In the genomic region with DNA sequence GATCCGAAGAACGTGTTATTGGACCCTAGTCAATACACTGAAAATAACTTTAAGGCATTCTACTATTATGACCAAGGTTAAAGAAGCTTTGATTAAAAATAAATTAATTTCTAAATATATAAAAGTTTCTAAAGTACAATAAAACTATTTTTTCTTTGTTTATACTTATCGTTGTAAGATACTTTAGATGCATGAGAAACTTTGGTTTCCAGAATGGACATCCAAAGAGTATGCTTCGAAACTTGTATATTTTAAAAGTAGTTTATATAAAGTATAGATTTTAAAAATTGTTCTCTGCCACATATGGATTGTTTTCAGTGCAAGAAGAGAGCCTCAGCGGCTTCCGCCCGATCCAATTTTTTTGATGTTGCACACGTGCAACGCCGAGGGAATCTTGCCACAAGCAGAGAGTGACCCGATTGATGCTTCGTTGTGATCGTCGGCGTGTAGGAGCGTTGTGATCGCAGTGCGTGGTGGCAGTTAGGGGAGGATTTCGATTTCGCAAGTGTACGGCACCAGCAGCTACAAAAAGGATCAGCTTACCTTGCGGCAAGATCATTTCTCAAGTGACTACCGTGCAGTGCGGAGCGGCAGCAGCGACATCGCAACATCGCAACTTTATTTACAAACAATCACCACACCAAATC, we compare ENCODE assay signal across 1 fruit fly cellular context.
A peak's percentile ranks its signal among the peaks of the same experiment; 100 is the strongest.
TF ChIP-seq lines count a peak whose summit lies in the region.

No protein-coding gene starts in this region.

TF ChIP-seq in whole organism, embryonic, 481 proteins besides CTCF, POLR2A, EP300 and RAD21 (continued from another document and continues in another):
- TF ChIP-seq twi (tag; optimal IDR thresholded peaks at IDR 0.05; lab: Kevin White, UChicago) (peak; percentile 86), ewg (GFP tag; optimal IDR thresholded peaks at IDR 0.05; lab: Kevin White, UChicago) (peak; percentile 71), row (GFP tag; IDR thresholded peaks at IDR 0.05; lab: Robert Waterston, UW) (peak; percentile 79), Rfx (GFP tag; IDR thresholded peaks at IDR 0.05; lab: Robert Waterston, UW) (no peak), CG30403 (GFP tag; optimal IDR thresholded peaks at IDR 0.05; lab: Kevin White, UChicago) (peak; percentile 59), Six4 (GFP tag; optimal IDR thresholded peaks at IDR 0.05; lab: Kevin White, UChicago) (peak; percentile 72), CG2678 (tag; optimal IDR thresholded peaks at IDR 0.05; lab: Kevin White, UChicago) (peak; percentile 70), CG11695 (GFP tag; IDR thresholded peaks at IDR 0.05; lab: Robert Waterston, UW) (peak; percentile 71), Hr51 (GFP tag; optimal IDR thresholded peaks at IDR 0.05; lab: Kevin White, UChicago) (peak; percentile 13 to 71), CG4617 (GFP tag; optimal IDR thresholded peaks at IDR 0.05; lab: Kevin White, UChicago; ENCODE audit: borderline replicate concordance) (peak; percentile 18), sens (GFP tag; lab: Kevin White, UChicago) (peak; percentile 95), CG13894 (tag; optimal IDR thresholded peaks at IDR 0.05; lab: Kevin White, UChicago) (no peak), BEAF-32 (GFP tag; optimal IDR thresholded peaks at IDR 0.05; lab: Kevin White, UChicago) (no peak), zen (tag; optimal IDR thresholded peaks at IDR 0.05; lab: Kevin White, UChicago) (peak; percentile 96), CG12744 (GFP tag; optimal IDR thresholded peaks at IDR 0.05; lab: Kevin White, UChicago) (no peak), hth (optimal IDR thresholded peaks at IDR 0.05; lab: Kevin White, UChicago) (no peak), kni (GFP tag; optimal IDR thresholded peaks at IDR 0.05; lab: Kevin White, UChicago) (no peak), grn (GFP tag; optimal IDR thresholded peaks at IDR 0.05; lab: Kevin White, UChicago) (no peak), maf-S (GFP tag; optimal IDR thresholded peaks at IDR 0.05; lab: Kevin White, UChicago) (no peak), CG12942 (GFP tag; optimal IDR thresholded peaks at IDR 0.05; lab: Kevin White, UChicago) (peak; percentile 52), tio (GFP tag; optimal IDR thresholded peaks at IDR 0.05; lab: Kevin White, UChicago) (peak; percentile 83), CG9609 (GFP tag; optimal IDR thresholded peaks at IDR 0.05; lab: Kevin White, UChicago) (no peak), CG3163 (GFP tag; optimal IDR thresholded peaks at IDR 0.05; lab: Kevin White, UChicago) (no peak), ro (GFP tag; IDR thresholded peaks at IDR 0.05; lab: Robert Waterston, UW) (no peak; the same call in 1 of the 2 replicates), gsb (GFP tag; IDR thresholded peaks at IDR 0.05; lab: Robert Waterston, UW) (no peak), chn (GFP tag; optimal IDR thresholded peaks at IDR 0.05; lab: Kevin White, UChicago) (peak; percentile 28), CG10543 (GFP tag; optimal IDR thresholded peaks at IDR 0.05; lab: Kevin White, UChicago) (no peak), amos (GFP tag; IDR thresholded peaks at IDR 0.05; lab: Robert Waterston, UW; ENCODE audit: partially characterized antibody) (no peak), bcd (GFP tag; optimal IDR thresholded peaks at IDR 0.05; lab: Kevin White, UChicago) (peak; percentile 77), CG34422 (GFP tag; IDR thresholded peaks at IDR 0.05; lab: Robert Waterston, UW) (peak; percentile 33; the same call in 1 of the 3 replicates), vnd (GFP tag; IDR thresholded peaks at IDR 0.05; lab: Robert Waterston, UW; ENCODE audit: partially characterized antibody) (no peak), CG4730 (GFP tag; IDR thresholded peaks at IDR 0.05; lab: Robert Waterston, UW) (peak; percentile 42), dpn (GFP tag; optimal IDR thresholded peaks at IDR 0.05; lab: Kevin White, UChicago) (peak in 1 of 2 experiments; percentile 47), CG6689 (GFP tag; IDR thresholded peaks at IDR 0.05; lab: Robert Waterston, UW) (peak; percentile 84), zen2 (GFP tag; IDR thresholded peaks at IDR 0.05; lab: Robert Waterston, UW; ENCODE audit: partially characterized antibody) (no peak), Hr78 (GFP tag; optimal IDR thresholded peaks at IDR 0.05; lab: Kevin White, UChicago) (peak in 1 of 2 experiments; percentile 34), CG33557 (GFP tag; optimal IDR thresholded peaks at IDR 0.05; lab: Kevin White, UChicago) (peak; percentile 98), oc (tag; optimal IDR thresholded peaks at IDR 0.05; lab: Kevin White, UChicago) (peak; percentile 84), CG12659 (GFP tag; optimal IDR thresholded peaks at IDR 0.05; lab: Kevin White, UChicago) (peak; percentile 50), sim (GFP tag; IDR thresholded peaks at IDR 0.05; lab: Robert Waterston, UW) (peak; percentile 62; the same call in 1 of the 2 replicates), abd-A (tag; optimal IDR thresholded peaks at IDR 0.05; lab: Kevin White, UChicago) (no peak), tna (GFP tag; IDR thresholded peaks at IDR 0.05; lab: Robert Waterston, UW; ENCODE audit: partially characterized antibody) (no peak), CG10462 (GFP tag; optimal IDR thresholded peaks at IDR 0.05; lab: Kevin White, UChicago) (peak; percentile 87), scrt (GFP tag; optimal IDR thresholded peaks at IDR 0.05; lab: Kevin White, UChicago) (peak; percentile 11), D19B (GFP tag; optimal IDR thresholded peaks at IDR 0.05; lab: Kevin White, UChicago) (no peak), cwo (GFP tag; optimal IDR thresholded peaks at IDR 0.05; lab: Kevin White, UChicago) (no peak), CG10267 (tag; optimal IDR thresholded peaks at IDR 0.05; lab: Kevin White, UChicago) (peak; percentile 91), CG12155 (GFP tag; optimal IDR thresholded peaks at IDR 0.05; lab: Kevin White, UChicago) (peak; percentile 51), ttk (GFP tag; IDR thresholded peaks at IDR 0.05; lab: Robert Waterston, UW) (no peak), CG7839 (tag; optimal IDR thresholded peaks at IDR 0.05; lab: Kevin White, UChicago) (peak; percentile 87), slou (GFP tag; optimal IDR thresholded peaks at IDR 0.05; lab: Kevin White, UChicago) (peak; percentile 37), CG1832 (GFP tag; optimal IDR thresholded peaks at IDR 0.05; lab: Kevin White, UChicago) (no peak), grau (tag; optimal IDR thresholded peaks at IDR 0.05; lab: Kevin White, UChicago) (peak; percentile 88), trem (tag; optimal IDR thresholded peaks at IDR 0.05; lab: Kevin White, UChicago) (peak; percentile 95), CG11504 (tag; optimal IDR thresholded peaks at IDR 0.05; lab: Kevin White, UChicago) (peak; percentile 85), CG43689 (GFP tag; IDR thresholded peaks at IDR 0.05; lab: Robert Waterston, UW) (no peak), Chrac-16 (GFP tag; optimal IDR thresholded peaks at IDR 0.05; lab: Kevin White, UChicago) (peak; percentile 80), tll (GFP tag; optimal IDR thresholded peaks at IDR 0.05; lab: Kevin White, UChicago) (peak in 1 of 2 experiments; percentile 31), cato (GFP tag; optimal IDR thresholded peaks at IDR 0.05; lab: Kevin White, UChicago; ENCODE audit: borderline replicate concordance) (peak; percentile 60), br (optimal IDR thresholded peaks at IDR 0.05; lab: Kevin White, UChicago) (no peak), CG4328 (GFP tag; optimal IDR thresholded peaks at IDR 0.05; lab: Kevin White, UChicago) (no peak), Dfd (GFP tag; optimal IDR thresholded peaks at IDR 0.05; lab: Kevin White, UChicago) (no peak), psq (GFP tag; optimal IDR thresholded peaks at IDR 0.05; lab: Kevin White, UChicago) (peak; percentile 53), CG15601 (tag; optimal IDR thresholded peaks at IDR 0.05; lab: Kevin White, UChicago) (peak; percentile 89), Dref (GFP tag; IDR thresholded peaks at IDR 0.05; lab: Robert Waterston, UW) (no peak), CG17359 (tag; optimal IDR thresholded peaks at IDR 0.05; lab: Kevin White, UChicago) (peak; percentile 77), Drgx (GFP tag; IDR thresholded peaks at IDR 0.05; lab: Robert Waterston, UW) (peak; percentile 56; the same call in 1 of the 2 replicates), vvl (GFP tag; IDR thresholded peaks at IDR 0.05; lab: Robert Waterston, UW) (peak; percentile 70; the same call in 1 of the 2 replicates), insv (GFP tag; optimal IDR thresholded peaks at IDR 0.05; lab: Kevin White, UChicago) (peak in 1 of 2 experiments; percentile 2), pan (optimal IDR thresholded peaks at IDR 0.05; lab: Kevin White, UChicago) (no peak), pan (GFP tag; optimal IDR thresholded peaks at IDR 0.05 in 1 of 2, IDR thresholded peaks at IDR 0.05 in 1 of 2) (peak in 1 of 2 experiments; percentile 4), Xbp1 (GFP tag; optimal IDR thresholded peaks at IDR 0.05; lab: Kevin White, UChicago) (peak; percentile 74), org-1 (GFP tag; optimal IDR thresholded peaks at IDR 0.05; lab: Kevin White, UChicago) (peak; percentile 51), Hr3 (GFP tag; optimal IDR thresholded peaks at IDR 0.05; lab: Kevin White, UChicago) (peak; percentile 77), CG17912 (GFP tag; optimal IDR thresholded peaks at IDR 0.05; lab: Kevin White, UChicago) (no peak), CG9437 (GFP tag; optimal IDR thresholded peaks at IDR 0.05; lab: Kevin White, UChicago) (peak; percentile 71), NfI (GFP tag; optimal IDR thresholded peaks at IDR 0.05; lab: Kevin White, UChicago) (peak; percentile 54), wek (GFP tag; optimal IDR thresholded peaks at IDR 0.05; lab: Kevin White, UChicago) (no peak), Oli (tag; optimal IDR thresholded peaks at IDR 0.05; lab: Kevin White, UChicago) (peak; percentile 88), Pdp1 (GFP tag; optimal IDR thresholded peaks at IDR 0.05; lab: Kevin White, UChicago) (peak; percentile 8 to 17), ind (GFP tag; optimal IDR thresholded peaks at IDR 0.05; lab: Kevin White, UChicago) (peak; percentile 31), repo (GFP tag; optimal IDR thresholded peaks at IDR 0.05; lab: Kevin White, UChicago) (no peak), CG14441 (GFP tag; IDR thresholded peaks at IDR 0.05; lab: Robert Waterston, UW) (no peak), CG1647 (GFP tag; optimal IDR thresholded peaks at IDR 0.05; lab: Kevin White, UChicago) (no peak), CG10959 (GFP tag; IDR thresholded peaks at IDR 0.05; lab: Robert Waterston, UW) (peak; percentile 87), yki (optimal IDR thresholded peaks at IDR 0.05; lab: Kevin White, UChicago) (no peak), nerfin-1 (tag; optimal IDR thresholded peaks at IDR 0.05; lab: Kevin White, UChicago) (peak; percentile 81), CG14050 (GFP tag; IDR thresholded peaks at IDR 0.05; lab: Robert Waterston, UW) (0 out of 3 replicates have a peak, but pooled peaks have one; percentile 30), CG2116 (GFP tag; optimal IDR thresholded peaks at IDR 0.05; lab: Kevin White, UChicago) (peak; percentile 47), CG9727 (GFP tag; optimal IDR thresholded peaks at IDR 0.05; lab: Kevin White, UChicago) (peak; percentile 97), CG7556 (GFP tag; optimal IDR thresholded peaks at IDR 0.05; lab: Kevin White, UChicago) (peak; percentile 68), Dbx (GFP tag; IDR thresholded peaks at IDR 0.05; lab: Robert Waterston, UW) (no peak), phol (tag; optimal IDR thresholded peaks at IDR 0.05; lab: Kevin White, UChicago) (peak; percentile 95), peb (GFP tag; IDR thresholded peaks at IDR 0.05; lab: Robert Waterston, UW) (peak; percentile 55; the same call in 1 of the 2 replicates), kay (GFP tag; optimal IDR thresholded peaks at IDR 0.05; lab: Kevin White, UChicago) (peak; percentile 45), CG31441 (GFP tag; IDR thresholded peaks at IDR 0.05; lab: Robert Waterston, UW) (peak; percentile 88), CG8359 (GFP tag; optimal IDR thresholded peaks at IDR 0.05; lab: Kevin White, UChicago; ENCODE audit: borderline replicate concordance) (peak; percentile 82), CG1603 (tag; optimal IDR thresholded peaks at IDR 0.05; lab: Kevin White, UChicago) (peak; percentile 12), CG10979 (tag; optimal IDR thresholded peaks at IDR 0.05; lab: Kevin White, UChicago) (peak; percentile 92), CG12236 (GFP tag; optimal IDR thresholded peaks at IDR 0.05; lab: Kevin White, UChicago) (no peak), ERR (GFP tag; optimal IDR thresholded peaks at IDR 0.05; lab: Kevin White, UChicago) (no peak), CG2202 (tag; optimal IDR thresholded peaks at IDR 0.05; lab: Kevin White, UChicago) (peak; percentile 89), Ptx1 (GFP tag; IDR thresholded peaks at IDR 0.05; lab: Robert Waterston, UW) (peak; percentile 42; the same call in 1 of the 2 replicates), salm (tag; optimal IDR thresholded peaks at IDR 0.05; lab: Kevin White, UChicago) (peak; percentile 54), Elba2 (GFP tag; optimal IDR thresholded peaks at IDR 0.05; lab: Kevin White, UChicago) (peak; percentile 67), CG1529 (GFP tag; optimal IDR thresholded peaks at IDR 0.05; lab: Kevin White, UChicago) (peak; percentile 83), bbx (GFP tag; IDR thresholded peaks at IDR 0.05; lab: Robert Waterston, UW; ENCODE audit: partially characterized antibody) (no peak), CG5245 (GFP tag; optimal IDR thresholded peaks at IDR 0.05; lab: Kevin White, UChicago) (peak; percentile 64), so (GFP tag; IDR thresholded peaks at IDR 0.05; lab: Robert Waterston, UW) (0 out of 3 replicates have a peak, but pooled peaks have one; percentile 38), bigmax (GFP tag; optimal IDR thresholded peaks at IDR 0.05; lab: Kevin White, UChicago) (no peak), CG6813 (GFP tag; optimal IDR thresholded peaks at IDR 0.05; lab: Kevin White, UChicago) (peak; percentile 74), bab2 (GFP tag; optimal IDR thresholded peaks at IDR 0.05; lab: Kevin White, UChicago) (peak; percentile 19), Max (GFP tag; optimal IDR thresholded peaks at IDR 0.05; lab: Kevin White, UChicago) (peak; percentile 73), Lhr (GFP tag; optimal IDR thresholded peaks at IDR 0.05; lab: Kevin White, UChicago) (peak; percentile 57), CG16815 (GFP tag; optimal IDR thresholded peaks at IDR 0.05; lab: Kevin White, UChicago) (peak; percentile 92), CG13123 (GFP tag; optimal IDR thresholded peaks at IDR 0.05; lab: Kevin White, UChicago) (peak; percentile 68), CG2199 (GFP tag; IDR thresholded peaks at IDR 0.05; lab: Robert Waterston, UW) (0 out of 3 replicates have a peak, but pooled peaks have one; percentile 12), CG8924 (tag; optimal IDR thresholded peaks at IDR 0.05; lab: Kevin White, UChicago) (peak; percentile 95), CG13287 (GFP tag; IDR thresholded peaks at IDR 0.05; lab: Robert Waterston, UW; ENCODE audit: partially characterized antibody) (no peak), CG10565 (GFP tag; optimal IDR thresholded peaks at IDR 0.05; lab: Kevin White, UChicago) (peak; percentile 30), unpg (GFP tag; optimal IDR thresholded peaks at IDR 0.05; lab: Kevin White, UChicago) (peak; percentile 77)
